Fruit fly (Drosophila melanogaster): Measurements from ENCODE around the gene CG7044.

DNA sequence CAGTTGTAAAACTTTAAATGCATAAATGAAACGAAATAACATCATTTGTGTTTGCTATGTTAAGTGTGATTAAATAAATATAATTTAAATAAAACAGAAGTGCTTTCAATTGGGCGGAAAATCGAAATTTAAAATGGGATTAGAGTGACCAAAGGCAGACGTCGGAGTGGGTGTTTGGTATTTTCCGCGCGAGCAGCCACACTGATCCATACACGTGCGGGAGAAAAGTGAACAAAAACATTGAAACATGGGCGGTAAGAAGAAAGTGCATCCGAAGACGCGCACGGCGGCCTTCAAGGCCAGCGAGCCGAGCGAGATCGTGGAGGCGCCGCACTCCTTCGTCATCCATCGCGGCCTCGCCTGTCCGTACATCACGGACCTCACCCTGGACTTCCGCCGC lies 14.5 kb upstream of the CG7044 start, which contains the start of gene ppan:
- TF ChIP-seq Abd-B (GFP tag; optimal IDR thresholded peaks at IDR 0.05) (no peak), lola (GFP tag; optimal IDR thresholded peaks at IDR 0.05) (no peak), usp (GFP tag; optimal IDR thresholded peaks at IDR 0.05) (no peak), sv (GFP tag; optimal IDR thresholded peaks at IDR 0.05) (no peak), CrebA (GFP tag; optimal IDR thresholded peaks at IDR 0.05; ENCODE audit: borderline replicate concordance) (no peak), Hr83 (GFP tag; optimal IDR thresholded peaks at IDR 0.05; ENCODE audit: poor library complexity, severe bottlenecking) (no peak), brk (GFP tag; optimal IDR thresholded peaks at IDR 0.05) (no peak), Myc (optimal IDR thresholded peaks at IDR 0.05) (peak; percentile 36), foxo (GFP tag; optimal IDR thresholded peaks at IDR 0.05) (no peak), Hnf4 (GFP tag; optimal IDR thresholded peaks at IDR 0.05) (no peak), psq (GFP tag; optimal IDR thresholded peaks at IDR 0.05) (no peak), fru (GFP tag; optimal IDR thresholded peaks at IDR 0.05) (no peak)

Data from whole organism, wandering third instar larva.